2 fruit fly cellular contexts compared by ENCODE assay signal in genomic region chr2L:8033756-8034155, dm6.
TF ChIP-seq lines count a peak whose summit lies in the region.

No protein-coding gene starts in this region.

TF ChIP-seq in whole organism, adult, 20 proteins besides CTCF, POLR2A, EP300 and RAD21 (continued from another document):
- no peak for TF ChIP-seq ovo (GFP tag; optimal IDR thresholded peaks at IDR 0.05; lab: Kevin White, UChicago)

TF ChIP-seq in whole organism, prepupa, 60 proteins besides CTCF, POLR2A, EP300 and RAD21 (continued from another document):
- TF ChIP-seq CG8119 (GFP tag; IDR thresholded peaks at IDR 0.05; lab: Robert Waterston, UW), result peak; percentile 46; the same call in 1 of the 3 replicates
TF ChIP-seq in whole organism, prepupa: peak in this region for 13.
